Fruit fly (Drosophila melanogaster) whole organism, embryonic: Measurements from ENCODE around the gene wg.

ENCODE experiments used
- Ada2b ChIP-seq: fragments of 200-800 bp; sonication (Bioruptor generic); IDR thresholded peaks from 2 replicates; pipeline ENCODE4 v1.3.6; 2022; ENCODE audit warnings: missing biosample characterization, missing genetic modification characterization
- C15 ChIP-seq: fragments of 200-800 bp; sonication (Bioruptor generic); IDR thresholded peaks from 3 replicates; pipeline ENCODE4 v1.3.6; 2022; ENCODE audit warnings: missing biosample characterization, missing genetic modification characterization
- CG12071 ChIP-seq: fragments of 200-800 bp; sonication (Bioruptor generic); optimal IDR thresholded peaks from 3 replicates; lab custom pipeline; 2018; ENCODE audit warnings: missing biosample characterization, mild to moderate bottlenecking, missing genetic modification characterization
- CG13775 ChIP-seq: fragments of 200-800 bp; sonication (Bioruptor generic); optimal IDR thresholded peaks from 3 replicates; lab custom pipeline; 2017; ENCODE audit warnings: missing biosample characterization, mild to moderate bottlenecking, missing genetic modification characterization
- CG15073 ChIP-seq: fragments of 200-800 bp; sonication (Bioruptor generic); optimal IDR thresholded peaks from 2 replicates; lab custom pipeline; 2016; ENCODE audit warnings: missing biosample characterization, missing genetic modification characterization
- CG18764 ChIP-seq: fragments of 200-800 bp; sonication (Bioruptor generic); optimal IDR thresholded peaks from 3 replicates; lab custom pipeline; 2016; ENCODE audit warnings: missing biosample characterization, missing genetic modification characterization
- CG2199 ChIP-seq: fragments of 200-800 bp; sonication (Bioruptor generic); IDR thresholded peaks from 3 replicates; pipeline ENCODE4 v1.3.6; 2022; ENCODE audit warnings: missing biosample characterization, missing genetic modification characterization
- CG2202 ChIP-seq: fragments of 200-800 bp; sonication (Bioruptor generic); optimal IDR thresholded peaks from 2 replicates; lab custom pipeline; 2018; ENCODE audit warnings: missing biosample characterization, mild to moderate bottlenecking, missing genetic modification characterization
- CG30403 ChIP-seq: fragments of 200-800 bp; sonication (Bioruptor generic); optimal IDR thresholded peaks from 3 replicates; lab custom pipeline; 2016; ENCODE audit warnings: missing biosample characterization, missing genetic modification characterization
- CG4617 ChIP-seq: fragments of 200-800 bp; sonication (Bioruptor generic); optimal IDR thresholded peaks from 3 replicates; lab custom pipeline; 2016; ENCODE audit warnings: missing biosample characterization, missing genetic modification characterization, borderline replicate concordance
- CG4707 ChIP-seq: fragments of 200-800 bp; sonication (Bioruptor generic); optimal IDR thresholded peaks from 2 replicates; lab custom pipeline; 2018; ENCODE audit warnings: missing biosample characterization, mild to moderate bottlenecking, missing genetic modification characterization, moderate library complexity
- CG4730 ChIP-seq: fragments of 200-800 bp; sonication (Bioruptor generic); IDR thresholded peaks from 2 replicates; pipeline ENCODE4 v1.3.6; 2022; ENCODE audit warnings: missing biosample characterization, missing genetic modification characterization
- CG6765 ChIP-seq: fragments of 200-800 bp; sonication (Bioruptor generic); optimal IDR thresholded peaks from 3 replicates; lab custom pipeline; 2017; ENCODE audit warnings: missing biosample characterization, mild to moderate bottlenecking, missing genetic modification characterization
- CG6813 ChIP-seq: fragments of 200-800 bp; sonication (Bioruptor generic); optimal IDR thresholded peaks from 2 replicates; lab custom pipeline; 2017; ENCODE audit warnings: missing biosample characterization, missing genetic modification characterization, mild to moderate bottlenecking, moderate library complexity, missing genetic modification reagents
- CG7556 ChIP-seq: fragments of 200-800 bp; sonication (Bioruptor generic); optimal IDR thresholded peaks from 2 replicates; lab custom pipeline; 2017; ENCODE audit warnings: missing biosample characterization, mild to moderate bottlenecking, missing genetic modification characterization
- CG7786 ChIP-seq: fragments of 200-800 bp; sonication (Bioruptor generic); optimal IDR thresholded peaks from 2 replicates; lab custom pipeline; 2016; ENCODE audit warnings: missing biosample characterization, missing genetic modification characterization
- CG8924 ChIP-seq: fragments of 200-800 bp; optimal IDR thresholded peaks from 3 replicates; lab custom pipeline; 2019; ENCODE audit warnings: missing biosample characterization, mild to moderate bottlenecking, missing genetic modification characterization, moderate library complexity
- CG9817 ChIP-seq: fragments of 200-800 bp; sonication (Bioruptor generic); optimal IDR thresholded peaks from 2 replicates; lab custom pipeline; 2018; ENCODE audit warnings: missing biosample characterization, mild to moderate bottlenecking, missing genetic modification characterization, moderate library complexity
- CG9932 ChIP-seq: fragments of 200-800 bp; sonication (Bioruptor generic); IDR thresholded peaks from 2 replicates; pipeline ENCODE4 v1.3.6; 2022; ENCODE audit warnings: missing biosample characterization, missing genetic modification characterization
- Dp ChIP-seq: fragments of 200-800 bp; sonication (Bioruptor generic); optimal IDR thresholded peaks from 2 replicates; lab custom pipeline; 2018; ENCODE audit warnings: missing biosample characterization, mild to moderate bottlenecking, missing genetic modification characterization, moderate library complexity
- Drgx ChIP-seq: fragments of 200-800 bp; sonication (Bioruptor generic); IDR thresholded peaks from 2 replicates; pipeline ENCODE4 v1.3.6; 2022; ENCODE audit warnings: missing biosample characterization, missing genetic modification characterization
- Ets65A ChIP-seq: fragments of 200-800 bp; sonication (Bioruptor generic); peaks from one replicate; lab custom pipeline; 2016; ENCODE audit warnings: missing biosample characterization, missing genetic modification characterization
- Gug ChIP-seq: fragments of 200-800 bp; sonication (Bioruptor generic); IDR thresholded peaks from 4 replicates; pipeline ENCODE4 v1.3.6; 2022; ENCODE audit warnings: missing biosample characterization, missing genetic modification characterization
- HmgD ChIP-seq: fragments of 200-800 bp; sonication (Bioruptor generic); optimal IDR thresholded peaks from 3 replicates; lab custom pipeline; 2016; ENCODE audit warnings: missing biosample characterization, missing genetic modification characterization
- Myb ChIP-seq: fragments of 200-800 bp; sonication (Bioruptor generic); optimal IDR thresholded peaks from 2 replicates; lab custom pipeline; 2016; ENCODE audit warnings: missing biosample characterization, missing genetic modification characterization
- Pdp1 ChIP-seq, 2 experiments: fragments of 200-800 bp; sonication (Bioruptor generic); optimal IDR thresholded peaks; 3 replicates each; lab custom pipeline; 2016; ENCODE audit warnings: missing biosample characterization in 2 of 2, missing genetic modification characterization in 2 of 2, mild to moderate bottlenecking in 1 of 2, moderate library complexity in 1 of 2
- Rfx ChIP-seq: fragments of 200-800 bp; sonication (Bioruptor generic); IDR thresholded peaks from 2 replicates; pipeline ENCODE4 v1.3.6; 2022; ENCODE audit warnings: missing biosample characterization, missing genetic modification characterization
- Six4 ChIP-seq: fragments of 200-800 bp; sonication (Bioruptor generic); optimal IDR thresholded peaks from 2 replicates; lab custom pipeline; 2016; ENCODE audit warnings: missing biosample characterization, missing genetic modification characterization
- ap ChIP-seq: fragments of 200-800 bp; sonication (Bioruptor generic); IDR thresholded peaks from 2 replicates; pipeline ENCODE4 v1.3.6; 2022; ENCODE audit warnings: missing biosample characterization, missing genetic modification characterization
- da ChIP-seq: fragments of 200-800 bp; sonication (Bioruptor generic); optimal IDR thresholded peaks from 2 replicates; lab custom pipeline; 2016; ENCODE audit warnings: missing biosample characterization, missing genetic modification characterization
- dm ChIP-seq: fragments of 200-800 bp; sonication (Bioruptor generic); optimal IDR thresholded peaks from 3 replicates; lab custom pipeline; 2016; ENCODE audit warnings: missing biosample characterization, missing genetic modification characterization
- dpn ChIP-seq, 2 experiments: fragments of 200-800 bp; sonication (Bioruptor generic); optimal IDR thresholded peaks; 3 replicates each; lab custom pipeline; 2016; ENCODE audit warnings: missing biosample characterization in 2 of 2, missing genetic modification characterization in 2 of 2
- her ChIP-seq: fragments of 200-800 bp; sonication (Bioruptor generic); optimal IDR thresholded peaks from 2 replicates; lab custom pipeline; 2016; ENCODE audit warnings: missing biosample characterization, missing genetic modification characterization
- jumu ChIP-seq: fragments of 200-800 bp; sonication (Bioruptor generic); optimal IDR thresholded peaks from 3 replicates; lab custom pipeline; 2016; ENCODE audit warnings: missing biosample characterization, missing genetic modification characterization
- klu ChIP-seq: fragments of 200-800 bp; sonication (Bioruptor generic); IDR thresholded peaks from 2 replicates; pipeline ENCODE4 v1.3.6; 2022; ENCODE audit warnings: missing biosample characterization, missing genetic modification characterization
- lov ChIP-seq, 2 experiments: fragments of 200-800 bp in 1 of 2; fragments of >200 bp in 1 of 2; sonication (Bioruptor generic) in 1 of 2; IDR thresholded peaks in 1 of 2; optimal IDR thresholded peaks in 1 of 2; 2 replicates in 1 of 2; 3 replicates in 1 of 2; pipeline versions ENCODE4 v1.3.6 to Lab custom; 2017 to 2022; ENCODE audit warnings: missing biosample characterization in 1 of 2, missing genetic modification characterization in 1 of 2
- nau ChIP-seq: fragments of 200-800 bp; sonication (Bioruptor generic); optimal IDR thresholded peaks from 3 replicates; lab custom pipeline; 2017; ENCODE audit warnings: missing biosample characterization, mild to moderate bottlenecking, missing genetic modification characterization, missing genetic modification reagents
- oc ChIP-seq: fragments of 200-800 bp; sonication (Bioruptor generic); optimal IDR thresholded peaks from 2 replicates; lab custom pipeline; 2018; ENCODE audit warnings: missing biosample characterization, mild to moderate bottlenecking, missing genetic modification characterization, moderate library complexity
- onecut ChIP-seq: fragments of 200-800 bp; sonication (Bioruptor generic); IDR thresholded peaks from 2 replicates; pipeline ENCODE4 v1.3.6; 2022; ENCODE audit warnings: missing biosample characterization, missing genetic modification characterization
- pan ChIP-seq, 4 experiments: fragments of >200 bp in 3 of 4; fragments of 200-800 bp in 1 of 4; sonication (Bioruptor generic) in 1 of 4; optimal IDR thresholded peaks in 3 of 4; IDR thresholded peaks in 1 of 4; 2 replicates each; pipeline versions ENCODE4 v1.3.6 to Lab custom; 2017 to 2022; ENCODE audit warnings: missing biosample characterization in 2 of 4, missing genetic modification characterization in 2 of 4, mixed read lengths in 1 of 4
- pho ChIP-seq: fragments of 200-800 bp; sonication (Bioruptor generic); optimal IDR thresholded peaks from 2 replicates; lab custom pipeline; 2016; ENCODE audit warnings: missing biosample characterization, missing genetic modification characterization
- run ChIP-seq: fragments of 200-800 bp; sonication (Bioruptor generic); optimal IDR thresholded peaks from 3 replicates; lab custom pipeline; 2018; ENCODE audit warnings: missing biosample characterization, mild to moderate bottlenecking, missing genetic modification characterization
- sens ChIP-seq: fragments of 200-800 bp; sonication (Bioruptor generic); peaks from one replicate; lab custom pipeline; 2016; ENCODE audit warnings: missing biosample characterization, missing genetic modification characterization
- sr ChIP-seq: fragments of 200-800 bp; sonication (Bioruptor generic); IDR thresholded peaks from 3 replicates; pipeline ENCODE4 v1.3.6; 2022; ENCODE audit warnings: missing biosample characterization, missing genetic modification characterization
- ssp ChIP-seq: fragments of 200-800 bp; sonication (Bioruptor generic); IDR thresholded peaks from 2 replicates; pipeline ENCODE4 v1.3.6; 2022; ENCODE audit warnings: missing biosample characterization, missing genetic modification characterization
- tin ChIP-seq: fragments of 200-800 bp; sonication (Bioruptor generic); optimal IDR thresholded peaks from 3 replicates; lab custom pipeline; 2016; ENCODE audit warnings: missing biosample characterization, missing genetic modification characterization
- trem ChIP-seq: fragments of 200-800 bp; optimal IDR thresholded peaks from 3 replicates; lab custom pipeline; 2019; ENCODE audit warnings: missing biosample characterization, mild to moderate bottlenecking, missing genetic modification characterization, moderate library complexity
- trh ChIP-seq: fragments of 200-800 bp; sonication (Bioruptor generic); optimal IDR thresholded peaks from 2 replicates; lab custom pipeline; 2016; ENCODE audit warnings: missing biosample characterization, missing genetic modification characterization

wg gene

DNA sequence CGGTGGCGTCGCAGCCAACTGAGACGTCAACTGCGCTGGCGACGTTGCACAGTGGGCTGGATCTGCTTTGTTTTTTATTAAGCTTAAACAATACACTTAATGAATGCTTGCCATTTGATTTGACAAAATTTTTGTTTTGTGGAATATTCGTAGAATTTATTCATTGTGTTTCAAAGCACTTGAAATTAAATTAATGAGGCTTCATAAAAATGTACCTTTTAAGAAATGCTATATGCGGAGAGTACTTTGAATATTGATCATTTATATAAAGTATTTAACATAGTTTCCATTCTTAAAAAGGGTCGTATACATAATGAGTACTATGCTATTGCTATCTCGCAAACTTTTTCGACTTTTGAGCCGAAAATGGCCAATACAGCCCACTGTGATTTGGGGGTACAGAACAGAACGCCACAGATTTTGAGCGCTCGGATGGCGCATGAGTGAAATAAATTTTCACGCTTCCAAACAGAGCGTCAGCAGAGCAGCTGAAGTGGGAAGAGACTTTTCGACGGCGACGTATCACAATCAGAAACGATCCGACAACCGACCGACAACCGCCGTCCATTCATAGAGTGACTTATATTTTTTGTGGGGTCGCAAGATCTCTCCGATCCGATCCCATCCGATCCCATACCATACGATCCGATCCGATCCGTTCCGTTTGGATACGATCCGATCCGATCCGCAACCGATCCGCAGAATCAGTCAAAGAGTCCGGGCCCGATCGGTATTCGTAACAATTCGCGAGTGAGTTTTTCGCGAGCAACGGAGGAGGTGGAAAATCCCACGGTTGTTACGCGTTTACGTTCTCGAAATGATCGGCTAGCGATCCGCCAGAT lies 26.4 kb downstream of the wg start, which contains the start of gene Wnt6 (continued):
- peak; percentile 35 for TF ChIP-seq Myb (GFP tag; lab: Kevin White, UChicago)
- peak; percentile 6 for TF ChIP-seq dm
- peak; percentile 26 for TF ChIP-seq tin (GFP tag; lab: Kevin White, UChicago)
- no peak for TF ChIP-seq ap
- peak; percentile 84 for TF ChIP-seq CG8924 (tag; lab: Kevin White, UChicago)
- TF ChIP-seq CG7556 = peak; percentile 93
- TF ChIP-seq onecut (GFP tag; lab: Robert Waterston, UW) = peak; percentile 24; the same call in 1 of the 2 replicates
- no peak for TF ChIP-seq CG18764 (GFP tag; lab: Kevin White, UChicago)
- peak; percentile 62 for TF ChIP-seq CG7786 (GFP tag; lab: Kevin White, UChicago)
- peak; percentile 96 for TF ChIP-seq sens (GFP tag; lab: Kevin White, UChicago)
- TF ChIP-seq ssp = 0 out of 2 replicates have a peak, but pooled peaks have one; percentile 6
- TF ChIP-seq Pdp1 (GFP tag; optimal IDR thresholded peaks at IDR 0.05; lab: Kevin White, UChicago) = peak; percentile 34 to 67
- TF ChIP-seq run = peak; percentile 35
- no peak for TF ChIP-seq da (GFP tag; lab: Kevin White, UChicago)
- TF ChIP-seq CG4707 = peak; percentile 83
- TF ChIP-seq jumu = peak; percentile 29
- no peak for TF ChIP-seq CG9817 (tag; lab: Kevin White, UChicago)
- TF ChIP-seq lov (optimal IDR thresholded peaks at IDR 0.05; lab: Kevin White, UChicago) = no peak
- no peak for TF ChIP-seq lov (GFP tag; IDR thresholded peaks at IDR 0.05; lab: Robert Waterston, UW)
- TF ChIP-seq pan (optimal IDR thresholded peaks at IDR 0.05; lab: Kevin White, UChicago) = no peak
- peak in 1 of 2 experiments; percentile 63 for TF ChIP-seq pan (GFP tag; optimal IDR thresholded peaks at IDR 0.05 in 1 of 2, IDR thresholded peaks at IDR 0.05 in 1 of 2)
- no peak for TF ChIP-seq trem
- peak; percentile 67 for TF ChIP-seq pho (GFP tag; lab: Kevin White, UChicago)
- TF ChIP-seq Ets65A (GFP tag; lab: Kevin White, UChicago) = peak; percentile 94
- TF ChIP-seq CG4730 (GFP tag; lab: Robert Waterston, UW) = peak; percentile 32
- TF ChIP-seq sr = no peak
- no peak for TF ChIP-seq CG6813 (GFP tag; lab: Kevin White, UChicago)
- TF ChIP-seq CG2199 = peak; percentile 19; the same call in 1 of the 3 replicates
- peak; percentile 56 for TF ChIP-seq CG2202
- no peak for TF ChIP-seq nau
- TF ChIP-seq Rfx (GFP tag; lab: Robert Waterston, UW) = peak; percentile 67
- no peak for TF ChIP-seq CG15073 (GFP tag; lab: Kevin White, UChicago)
- peak; percentile 1 for TF ChIP-seq HmgD (GFP tag; lab: Kevin White, UChicago)
- TF ChIP-seq Six4 (GFP tag; lab: Kevin White, UChicago) = no peak
- TF ChIP-seq Gug = peak; percentile 30; the same call in 1 of the 4 replicates
- TF ChIP-seq her (GFP tag; lab: Kevin White, UChicago) = no peak
- TF ChIP-seq CG4617 (GFP tag; lab: Kevin White, UChicago) = no peak
- no peak for TF ChIP-seq Dp (GFP tag; lab: Kevin White, UChicago)
- peak; percentile 46; the same call in 1 of the 2 replicates for TF ChIP-seq CG9932 (GFP tag; lab: Robert Waterston, UW)
- no peak for TF ChIP-seq C15 (GFP tag; lab: Robert Waterston, UW)
- peak; percentile 70 for TF ChIP-seq CG13775
- TF ChIP-seq CG12071 (GFP tag; lab: Kevin White, UChicago) = no peak
- peak; percentile 90 for TF ChIP-seq CG30403
- TF ChIP-seq CG6765 (GFP tag; lab: Kevin White, UChicago) = peak; percentile 6
- TF ChIP-seq Drgx (GFP tag; lab: Robert Waterston, UW) = no peak
- TF ChIP-seq oc (tag; lab: Kevin White, UChicago) = no peak
- TF ChIP-seq dpn (GFP tag; optimal IDR thresholded peaks at IDR 0.05; lab: Kevin White, UChicago) = peak; percentile 30 to 36
- TF ChIP-seq klu (GFP tag; lab: Robert Waterston, UW) = 0 out of 2 replicates have a peak, but pooled peaks have one; percentile 14
- no peak for TF ChIP-seq trh (GFP tag; lab: Kevin White, UChicago)
- peak; percentile 49 for TF ChIP-seq Ada2b (GFP tag; lab: Robert Waterston, UW)
